Worm (Caenorhabditis elegans): ENCODE results near the gene K07E3.2.

K07E3.2 gene

DNA sequence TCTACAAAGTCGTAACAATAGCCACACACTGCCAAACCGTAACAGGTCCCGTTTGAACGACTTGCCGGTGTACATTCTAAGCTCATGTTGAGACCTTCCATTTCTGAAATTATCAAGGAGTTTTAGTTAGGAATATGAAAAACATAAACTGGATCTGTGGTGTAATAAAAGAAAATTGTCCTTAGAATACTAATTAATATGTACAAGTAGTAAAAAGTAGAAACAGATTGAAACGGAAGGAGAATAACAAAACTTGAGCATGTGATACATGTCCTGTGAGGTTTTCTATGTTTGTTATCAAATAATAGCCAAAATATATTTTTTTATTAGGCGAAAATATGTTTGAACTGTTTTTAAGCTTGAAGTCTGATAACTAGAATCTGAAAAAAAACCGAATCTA, 25.4 kb downstream of the K07E3.2 start, which contains the start of gene frpr-1:
Gene frpr-1, minus strand, starts transcription at position 101 of the 400 bp plus-strand sequence.
- TF ChIP-seq rpc-1 (optimal IDR thresholded peaks at IDR 0.05), result no peak
- TF ChIP-seq rpc-1 (tag; optimal IDR thresholded peaks at IDR 0.05), result no peak
- no peak for TF ChIP-seq atf-7 (tag; optimal IDR thresholded peaks at IDR 0.05)
- no peak for TF ChIP-seq mcd-1 (GFP tag; IDR thresholded peaks at IDR 0.05)
- TF ChIP-seq lin-26 (GFP tag; IDR thresholded peaks at IDR 0.05), result no peak

DNA sequence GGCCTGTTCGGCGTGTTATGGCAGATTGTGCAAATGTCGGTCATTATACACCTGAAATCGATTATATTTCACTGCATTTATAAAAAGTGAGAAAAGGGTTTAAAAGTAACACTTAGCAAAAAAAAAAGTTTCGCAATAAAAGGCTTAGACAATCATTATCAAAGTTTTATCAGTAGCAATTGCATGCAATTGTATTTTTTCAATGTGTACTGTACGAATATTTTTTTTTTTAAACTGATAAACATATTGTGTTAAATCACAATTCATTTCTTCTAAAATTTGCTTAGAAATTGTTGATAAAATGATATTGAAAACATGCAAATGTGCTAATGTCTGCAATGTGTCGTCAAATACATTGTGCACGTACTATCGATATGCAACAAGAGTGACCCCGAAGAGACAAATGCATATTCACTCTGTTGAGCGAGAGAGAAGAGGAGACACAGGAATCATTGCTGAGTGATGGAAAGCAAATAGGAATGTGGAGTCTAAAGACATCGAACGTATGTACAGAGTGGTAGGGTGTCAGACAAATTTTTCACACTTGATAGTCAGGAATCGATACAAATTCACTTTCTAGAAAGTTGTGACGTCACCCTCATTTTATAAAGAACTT, 32.3 kb downstream of the K07E3.2 start, which contains the start of gene C02B8.6:
Gene C02B8.6, minus strand, starts transcription at position 51 of the 616 bp plus-strand sequence.
- TF ChIP-seq attf-5 (GFP tag; optimal IDR thresholded peaks at IDR 0.05), result peak; percentile 9
- peak; percentile 46 for TF ChIP-seq F23B12.7 (tag; optimal IDR thresholded peaks at IDR 0.05; ENCODE audit: insufficient read depth)
- peak; percentile 53; the same call in 1 of the 2 replicates for TF ChIP-seq dox-1 (GFP tag; IDR thresholded peaks at IDR 0.05)
- TF ChIP-seq hmg-1.2 (GFP tag; IDR thresholded peaks at IDR 0.05), result 0 out of 2 replicates have a peak, but pooled peaks have one; percentile 10
- TF ChIP-seq nhr-80 (tag; optimal IDR thresholded peaks at IDR 0.05), result peak; percentile 72
- TF ChIP-seq him-1 (tag; optimal IDR thresholded peaks at IDR 0.05), result no peak
- TF ChIP-seq egl-44 (GFP tag; IDR thresholded peaks at IDR 0.05), result no peak
- TF ChIP-seq sptf-2 (GFP tag; optimal IDR thresholded peaks at IDR 0.05), result no peak

DNA sequence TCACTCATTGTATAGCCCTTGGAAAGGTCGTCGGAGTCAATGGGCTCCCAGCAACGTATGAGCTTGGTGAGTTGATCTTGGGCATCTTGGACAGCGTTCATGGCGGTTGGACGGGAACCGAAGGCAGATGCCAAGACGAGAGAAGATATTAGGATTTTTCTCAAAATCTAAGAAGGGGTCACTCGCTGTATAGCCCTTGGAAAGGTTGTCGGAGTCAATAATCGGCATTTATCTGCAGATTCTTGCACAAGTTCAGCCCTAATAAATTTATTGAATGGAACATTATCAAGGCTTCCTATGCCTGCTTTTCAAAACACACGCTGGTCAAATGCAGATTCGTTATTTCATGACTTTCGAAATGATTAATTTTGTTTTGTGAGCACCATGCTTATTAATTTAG, 33.7 kb downstream of the K07E3.2 start, which contains the start of gene C02B8.7:
Gene C02B8.7, minus strand, starts transcription at position 101 of the 400 bp plus-strand sequence.
- TF ChIP-seq ceh-58 (GFP tag; IDR thresholded peaks at IDR 0.05) (0 out of 2 replicates have a peak, but pooled peaks have one; percentile 35), B0019.2 (GFP tag; conservative IDR thresholded peaks at IDR 0.05) (no peak), cebp-2 (GFP tag; IDR thresholded peaks at IDR 0.05) (0 out of 2 replicates have a peak, but pooled peaks have one; percentile 16)

DNA sequence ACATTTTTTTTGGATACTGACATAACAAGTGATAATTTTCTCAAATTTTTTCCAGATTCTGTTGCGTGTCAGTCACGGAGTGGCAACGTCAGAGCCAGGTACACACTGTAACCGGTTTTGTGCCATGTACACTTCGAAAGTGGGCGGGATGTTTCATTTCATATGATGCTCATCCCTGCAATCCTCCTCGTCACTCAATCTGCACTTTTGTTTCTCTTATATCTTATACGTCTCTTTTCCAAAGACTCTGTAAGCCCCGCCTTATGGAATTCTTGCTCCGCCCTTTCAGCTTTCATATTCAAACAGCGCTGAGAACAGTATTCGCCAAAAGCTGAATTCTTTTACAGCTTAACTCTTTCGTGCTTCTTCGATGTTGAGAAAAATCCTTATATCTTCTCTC, 35.0 kb downstream of the K07E3.2 start, which contains the start of gene C02B8.3:
Gene C02B8.3, plus strand, starts transcription at position 301 of the 400 bp plus-strand sequence.
- no peak for TF ChIP-seq Y56A3A.18 (GFP tag; IDR thresholded peaks at IDR 0.05)
- TF ChIP-seq atf-7 (tag; optimal IDR thresholded peaks at IDR 0.05), result no peak
- no peak for TF ChIP-seq F57C9.4 (tag; optimal IDR thresholded peaks at IDR 0.05)
- TF ChIP-seq him-1 (tag; optimal IDR thresholded peaks at IDR 0.05), result no peak

DNA sequence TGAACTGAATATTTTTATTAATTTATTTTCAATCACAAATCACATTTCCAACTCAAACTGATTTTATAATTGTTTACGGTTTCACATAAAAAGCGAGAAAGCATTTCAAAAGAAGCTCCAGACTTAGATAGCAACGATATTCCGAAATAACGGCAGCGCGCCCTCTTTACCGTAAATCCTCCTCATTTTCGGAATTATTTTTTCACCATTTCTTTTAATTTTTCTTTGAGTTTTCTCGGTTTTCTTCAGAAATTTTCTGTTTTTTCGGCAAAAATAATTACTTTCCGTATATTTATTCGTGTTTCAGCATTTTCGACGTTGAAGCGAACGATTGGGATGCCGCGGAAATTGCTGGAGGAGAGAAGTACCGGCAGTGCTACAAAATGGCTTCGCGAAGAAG, 43.3 kb downstream of the K07E3.2 start, which contains the start of gene C02B8.1:
Gene C02B8.1, plus strand, starts transcription at position 301 of the 400 bp plus-strand sequence.
- no peak for TF ChIP-seq him-1 (tag; optimal IDR thresholded peaks at IDR 0.05)
- no peak for TF ChIP-seq F57A8.1 (GFP tag; optimal IDR thresholded peaks at IDR 0.05)
- TF ChIP-seq nfya-2 (GFP tag; IDR thresholded peaks at IDR 0.05), result no peak
- TF ChIP-seq dox-1 (GFP tag; IDR thresholded peaks at IDR 0.05), result no peak
- TF ChIP-seq F22D6.2 (tag; optimal IDR thresholded peaks at IDR 0.05), result no peak
- TF ChIP-seq ztf-28 (GFP tag; IDR thresholded peaks at IDR 0.05), result no peak
- no peak for TF ChIP-seq lag-1 (GFP tag; IDR thresholded peaks at IDR 0.05)
- no peak for TF ChIP-seq mel-28 (tag; optimal IDR thresholded peaks at IDR 0.05; ENCODE audit: borderline replicate concordance)
- TF ChIP-seq hsf-1 (GFP tag; IDR thresholded peaks at IDR 0.05), result no peak

DNA sequence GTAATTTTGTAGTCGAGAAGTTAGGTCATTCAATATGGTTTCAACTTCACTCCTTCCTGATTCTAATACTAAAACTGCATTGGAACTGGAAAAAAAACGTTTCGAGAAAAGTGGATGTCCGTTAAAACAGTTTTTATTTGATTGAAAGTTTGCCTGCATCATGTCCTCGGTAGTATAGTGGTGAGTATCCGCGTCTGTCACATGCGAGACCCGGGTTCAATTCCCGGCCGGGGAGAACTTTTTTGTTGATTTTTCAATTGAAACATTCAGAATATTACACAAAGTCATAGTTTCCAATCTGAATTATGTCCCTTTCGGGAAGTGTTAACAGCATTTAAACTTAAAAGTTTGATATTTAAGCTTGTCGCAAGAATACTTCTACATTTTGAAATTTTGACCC, 44.9 kb downstream of the K07E3.2 start:
- TF ChIP-seq lag-1 (GFP tag; IDR thresholded peaks at IDR 0.05), result no peak
- TF ChIP-seq aptf-3 (GFP tag; IDR thresholded peaks at IDR 0.05), result no peak
- no peak for TF ChIP-seq C17E4.6 (GFP tag; IDR thresholded peaks at IDR 0.05)
- TF ChIP-seq Y56A3A.18 (GFP tag; IDR thresholded peaks at IDR 0.05), result no peak
- TF ChIP-seq ceh-27 (GFP tag; optimal IDR thresholded peaks at IDR 0.05), result no peak
- TF ChIP-seq F52B5.7 (tag; optimal IDR thresholded peaks at IDR 0.05), result no peak
- no peak for TF ChIP-seq pha-4 (tag; optimal IDR thresholded peaks at IDR 0.05)
- TF ChIP-seq mel-28 (tag; optimal IDR thresholded peaks at IDR 0.05; ENCODE audit: borderline replicate concordance), result no peak
- TF ChIP-seq zfh-2 (GFP tag; conservative IDR thresholded peaks at IDR 0.05), result no peak
- no peak for TF ChIP-seq snpc-1.3 (tag; optimal IDR thresholded peaks at IDR 0.05; ENCODE audit: insufficient read depth)
- TF ChIP-seq dpff-1 (tag; optimal IDR thresholded peaks at IDR 0.05), result no peak
- TF ChIP-seq snpc-3.4 (tag; optimal IDR thresholded peaks at IDR 0.05), result no peak
- TF ChIP-seq ceh-91 (GFP tag; IDR thresholded peaks at IDR 0.05), result no peak
- TF ChIP-seq ccch-3 (GFP tag; optimal IDR thresholded peaks at IDR 0.05), result no peak
- no peak for TF ChIP-seq sea-2 (GFP tag; IDR thresholded peaks at IDR 0.05)
- TF ChIP-seq mcd-1 (GFP tag; IDR thresholded peaks at IDR 0.05), result no peak
- TF ChIP-seq ztf-26 (tag; optimal IDR thresholded peaks at IDR 0.05), result no peak
- TF ChIP-seq akir-1 (GFP tag; optimal IDR thresholded peaks at IDR 0.05), result no peak
